Worm (Caenorhabditis elegans) whole organism, L4 larva: ENCODE results near the gene cec-2.

Experiments
- T26A8.4 ChIP-seq: fragments of 200-800 bp; sonication (Bioruptor generic); IDR thresholded peaks from 2 replicates; pipeline ENCODE4 v1.3.6; 2022; ENCODE audit warnings: missing genetic modification characterization, missing compliant biosample characterization
- fos-1 ChIP-seq: fragments of 150-350 bp; optimal IDR thresholded peaks from 2 replicates; lab custom pipeline; 2014; ENCODE audit warnings: missing biosample characterization, missing genetic modification characterization
- lin-29 ChIP-seq: fragments of 200-800 bp; sonication (Bioruptor generic); IDR thresholded peaks from 2 replicates; pipeline ENCODE4 v1.3.6; 2022; ENCODE audit warnings: missing genetic modification reagents, missing genetic modification characterization, missing compliant biosample characterization
- lin-39 ChIP-seq: fragments of 150-350 bp; optimal IDR thresholded peaks from 2 replicates; lab custom pipeline; 2014; ENCODE audit warnings: missing biosample characterization, missing genetic modification reagents, missing genetic modification characterization
- lsy-2 ChIP-seq, 2 experiments: fragments of 150-350 bp in 1 of 2; sonication (generic microtip) in 1 of 2; optimal IDR thresholded peaks; 2 replicates each; lab custom pipeline; 2014 to 2017; ENCODE audit warnings: missing biosample characterization in 2 of 2, missing genetic modification characterization in 2 of 2
- mep-1 ChIP-seq: fragments of 150-350 bp; sonication (generic microtip); optimal IDR thresholded peaks from 3 replicates; lab custom pipeline; 2014; ENCODE audit warnings: missing biosample characterization, missing genetic modification characterization
- mxl-2 ChIP-seq: fragments of 200-800 bp; sonication (Bioruptor generic); conservative IDR thresholded peaks from 2 replicates; pipeline ENCODE4 v1.3.6; 2022; ENCODE audit warnings: missing genetic modification reagents, missing genetic modification characterization, missing compliant biosample characterization
- nhr-10 ChIP-seq: fragments of 150-350 bp; optimal IDR thresholded peaks from 2 replicates; lab custom pipeline; 2014; ENCODE audit warnings: missing biosample characterization, missing genetic modification characterization
- nhr-11 ChIP-seq: fragments of 150-350 bp; optimal IDR thresholded peaks from 2 replicates; lab custom pipeline; 2014; ENCODE audit warnings: missing biosample characterization, missing genetic modification characterization
- nhr-237 ChIP-seq: sonication (generic microtip); optimal IDR thresholded peaks from 2 replicates; lab custom pipeline; 2017; ENCODE audit warnings: missing biosample characterization, missing genetic modification characterization
- skn-1 ChIP-seq: fragments of 150-350 bp; optimal IDR thresholded peaks from 2 replicates; lab custom pipeline; 2014; ENCODE audit warnings: missing biosample characterization, missing genetic modification characterization
- unc-39 ChIP-seq: sonication (generic microtip); optimal IDR thresholded peaks from 2 replicates; lab custom pipeline; 2017; ENCODE audit warnings: missing biosample characterization, missing genetic modification characterization
- zfp-3 ChIP-seq: fragments of 200-800 bp; sonication (Bioruptor generic); conservative IDR thresholded peaks from 2 replicates; pipeline ENCODE4 v1.3.6; 2022; ENCODE audit warnings: missing genetic modification reagents, missing genetic modification characterization, missing compliant biosample characterization

DNA sequence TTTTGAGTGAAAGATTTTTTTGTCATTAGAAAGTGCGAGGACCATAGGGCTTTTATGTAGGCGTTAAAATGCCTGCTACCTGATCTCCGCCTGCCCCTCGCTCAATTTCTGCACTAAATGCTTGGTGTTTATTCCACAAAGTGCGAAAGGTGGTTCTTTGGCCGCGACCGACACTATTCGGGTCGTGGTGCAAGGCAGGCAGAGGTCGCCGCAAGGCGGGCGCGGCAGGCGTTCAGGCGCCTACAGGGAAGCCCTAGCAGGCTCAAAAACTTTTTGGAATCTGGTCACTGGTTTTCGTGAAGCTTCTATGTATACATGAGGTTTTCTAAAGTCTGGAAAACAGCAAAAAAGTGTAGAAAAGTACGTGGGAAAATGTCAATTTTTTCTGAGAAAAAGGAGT is 49.6 kb upstream of the cec-2 start:
- TF ChIP-seq T26A8.4 (GFP tag; lab: Robert Waterston, UW): no peak
- TF ChIP-seq lin-39 (tag; lab: Kevin White, UChicago): no peak
- no peak for TF ChIP-seq nhr-237
- TF ChIP-seq skn-1 (tag; lab: Kevin White, UChicago): no peak
- TF ChIP-seq lsy-2 (tag; optimal IDR thresholded peaks at IDR 0.05; lab: Kevin White, UChicago): no peak
- TF ChIP-seq nhr-11 (tag; lab: Kevin White, UChicago): no peak
- TF ChIP-seq mxl-2: no peak
- TF ChIP-seq fos-1 (tag; lab: Kevin White, UChicago): no peak
- TF ChIP-seq lin-29 (GFP tag; lab: Robert Waterston, UW): no peak
- no peak for TF ChIP-seq zfp-3 (GFP tag; lab: Robert Waterston, UW)
- no peak for TF ChIP-seq nhr-10
- TF ChIP-seq mep-1: no peak
- TF ChIP-seq unc-39 (tag; lab: Kevin White, UChicago): no peak
